Worm (Caenorhabditis elegans): Measurements from ENCODE around the gene fbxc-39.
"Not testable (repeated sequence)": the region's sequence is repeated elsewhere in the genome, so short reads cannot be mapped to it uniquely, and the experiment has no call there.

The fbxc-39 gene

ce11 chrII:988437-988836, at the start of gene fbxc-39:
Gene fbxc-39 (plus strand): TSS chrII:988737.
- TF ChIP-seq unc-62 (GFP tag; optimal IDR thresholded peaks at IDR 0.05) = no peak

- TF ChIP-seq unc-62 (GFP tag; optimal IDR thresholded peaks at IDR 0.05) = no peak
Measured at ce11 chrII:940779-941178, 47.8 kb upstream of the fbxc-39 start, which contains the start of gene fbxc-36. Gene fbxc-36 (plus strand): TSS chrII:940983.

ce11 chrII:943773-944172, 44.8 kb upstream of the fbxc-39 start, which contains the start of gene clec-43:
Gene clec-43 (plus strand): TSS chrII:944066.
- TF ChIP-seq unc-62 (GFP tag; optimal IDR thresholded peaks at IDR 0.05) = no peak

ce11 chrII:948091-948490, 40.4 kb upstream of the fbxc-39 start, which contains the start of gene fbxc-32:
Gene fbxc-32 (minus strand): TSS chrII:948191.
- TF ChIP-seq unc-62 (GFP tag; optimal IDR thresholded peaks at IDR 0.05) = no peak

- TF ChIP-seq unc-62 (GFP tag; optimal IDR thresholded peaks at IDR 0.05) = no peak
Measured at ce11 chrII:950374-950773, 38.2 kb upstream of the fbxc-39 start.

- no peak for TF ChIP-seq unc-62 (GFP tag; optimal IDR thresholded peaks at IDR 0.05)
Measured at ce11 chrII:953052-953451, 35.5 kb upstream of the fbxc-39 start.

ce11 chrII:954626-955025, 33.9 kb upstream of the fbxc-39 start, which contains the start of gene fbxc-7:
Gene fbxc-7 (plus strand): TSS chrII:954926.
- not testable (repeated sequence) for TF ChIP-seq unc-62 (GFP tag; optimal IDR thresholded peaks at IDR 0.05)

ce11 chrII:958618-959017, 29.9 kb upstream of the fbxc-39 start, which contains the start of gene sdz-4:
Gene sdz-4 (plus strand): TSS chrII:958918.
- TF ChIP-seq unc-62 (GFP tag; optimal IDR thresholded peaks at IDR 0.05) = no peak

- TF ChIP-seq unc-62 (GFP tag; optimal IDR thresholded peaks at IDR 0.05) = no peak
Measured at ce11 chrII:960218-960617, 28.3 kb upstream of the fbxc-39 start, which contains the start of the genes C32B5.18 and C32B5.7. Gene C32B5.18 (plus strand): TSS chrII:960518. Gene C32B5.7 (plus strand): TSS chrII:960528.

ce11 chrII:961961-962360, 26.6 kb upstream of the fbxc-39 start, which contains the start of gene C32B5.13:
Gene C32B5.13 (minus strand): TSS chrII:962061.
- TF ChIP-seq unc-62 (GFP tag; optimal IDR thresholded peaks at IDR 0.05) = no peak

- TF ChIP-seq unc-62 (GFP tag; optimal IDR thresholded peaks at IDR 0.05) = not testable (repeated sequence)
Measured at ce11 chrII:966962-967361, 21.6 kb upstream of the fbxc-39 start, which contains the start of gene fbxc-18. Gene fbxc-18 (minus strand): TSS chrII:967062.

ce11 chrII:968106-968505, 20.4 kb upstream of the fbxc-39 start, which contains the start of gene C32B5.6:
Gene C32B5.6 (plus strand): TSS chrII:968406.
- TF ChIP-seq unc-62 (GFP tag; optimal IDR thresholded peaks at IDR 0.05) = not testable (repeated sequence)

- TF ChIP-seq unc-62 (GFP tag; optimal IDR thresholded peaks at IDR 0.05) = no peak
Measured at ce11 chrII:972850-973249, 15.7 kb upstream of the fbxc-39 start, which contains the start of gene C32B5.15. Gene C32B5.15 (minus strand): TSS chrII:972950.

- no peak for TF ChIP-seq unc-62 (GFP tag; optimal IDR thresholded peaks at IDR 0.05)
Measured at ce11 chrII:973999-974398, 14.5 kb upstream of the fbxc-39 start, which contains the start of gene fbxc-14. Gene fbxc-14 (plus strand): TSS chrII:974299.

ce11 chrII:979135-979534, 9.4 kb upstream of the fbxc-39 start, which contains the start of the genes fbxc-17 and fbxc-15:
Gene fbxc-17 (minus strand): TSS chrII:979235.
Gene fbxc-15 (plus strand): TSS chrII:979423.
- TF ChIP-seq unc-62 (GFP tag; optimal IDR thresholded peaks at IDR 0.05) = no peak

ce11 chrII:982842-983241, 5.7 kb upstream of the fbxc-39 start, which contains the start of gene srh-274:
Gene srh-274 (plus strand): TSS chrII:983142.
- TF ChIP-seq unc-62 (GFP tag; optimal IDR thresholded peaks at IDR 0.05) = no peak

ce11 chrII:985703-986102, 2.8 kb upstream of the fbxc-39 start, which contains the start of gene fbxc-40:
Gene fbxc-40 (plus strand): TSS chrII:986003.
- TF ChIP-seq unc-62 (GFP tag; optimal IDR thresholded peaks at IDR 0.05) = not testable (repeated sequence)

All from whole organism, dauer.